Fruit fly (Drosophila melanogaster) whole organism, embryonic: ENCODE measurements around the gene Prim2.

ENCODE experiments used
- BEAF-32 ChIP-seq: fragments of 200-800 bp; sonication (Bioruptor generic); optimal IDR thresholded peaks from 3 replicates; lab custom pipeline; 2017; ENCODE audit warnings: missing biosample characterization, missing genetic modification characterization, mild to moderate bottlenecking, moderate library complexity, missing genetic modification reagents
- CG10147 ChIP-seq: fragments of 200-800 bp; sonication (Bioruptor generic); optimal IDR thresholded peaks from 2 replicates; lab custom pipeline; 2019; ENCODE audit warnings: missing biosample characterization, mild to moderate bottlenecking, missing genetic modification characterization, moderate library complexity
- CG10959 ChIP-seq: fragments of 200-800 bp; sonication (Bioruptor generic); IDR thresholded peaks from 2 replicates; pipeline ENCODE4 v1.3.6; 2022; ENCODE audit warnings: missing biosample characterization, missing genetic modification characterization
- CG11723 ChIP-seq: fragments of 200-800 bp; sonication (Bioruptor generic); optimal IDR thresholded peaks from 2 replicates; lab custom pipeline; 2017; ENCODE audit warnings: missing biosample characterization, mild to moderate bottlenecking, missing genetic modification characterization
- CG12155 ChIP-seq: fragments of 200-800 bp; sonication (Bioruptor generic); optimal IDR thresholded peaks from 3 replicates; lab custom pipeline; 2016; ENCODE audit warnings: missing biosample characterization, missing genetic modification characterization
- CG12299 ChIP-seq: fragments of 200-800 bp; sonication (Bioruptor generic); optimal IDR thresholded peaks from 2 replicates; lab custom pipeline; 2018; ENCODE audit warnings: missing biosample characterization, mild to moderate bottlenecking, missing genetic modification characterization
- CG12744 ChIP-seq: fragments of 200-800 bp; sonication (Bioruptor generic); optimal IDR thresholded peaks from 2 replicates; lab custom pipeline; 2016; ENCODE audit warnings: missing biosample characterization, missing genetic modification characterization
- CG13894 ChIP-seq: fragments of 200-800 bp; sonication (Bioruptor generic); optimal IDR thresholded peaks from 3 replicates; lab custom pipeline; 2018; ENCODE audit warnings: missing biosample characterization, mild to moderate bottlenecking, missing genetic modification characterization, moderate library complexity
- CG2712 ChIP-seq: fragments of 200-800 bp; optimal IDR thresholded peaks from 3 replicates; lab custom pipeline; 2019; ENCODE audit warnings: missing biosample characterization, mild to moderate bottlenecking, missing genetic modification characterization, moderate library complexity
- CG34376 ChIP-seq: fragments of 200-800 bp; sonication (Bioruptor generic); optimal IDR thresholded peaks from 2 replicates; lab custom pipeline; 2018; ENCODE audit warnings: missing biosample characterization, mild to moderate bottlenecking, missing genetic modification characterization
- CG4328 ChIP-seq: fragments of 200-800 bp; sonication (Bioruptor generic); optimal IDR thresholded peaks from 3 replicates; lab custom pipeline; 2017; ENCODE audit warnings: missing biosample characterization, missing genetic modification reagents, missing genetic modification characterization
- CG4730 ChIP-seq: fragments of 200-800 bp; sonication (Bioruptor generic); IDR thresholded peaks from 2 replicates; pipeline ENCODE4 v1.3.6; 2022; ENCODE audit warnings: missing biosample characterization, missing genetic modification characterization
- CG6254 ChIP-seq: fragments of 200-800 bp; sonication (Bioruptor generic); optimal IDR thresholded peaks from 3 replicates; lab custom pipeline; 2017; ENCODE audit warnings: mild to moderate bottlenecking, missing biosample characterization, missing genetic modification reagents, missing genetic modification characterization
- CG6765 ChIP-seq: fragments of 200-800 bp; sonication (Bioruptor generic); optimal IDR thresholded peaks from 3 replicates; lab custom pipeline; 2017; ENCODE audit warnings: missing biosample characterization, mild to moderate bottlenecking, missing genetic modification characterization
- D19A ChIP-seq: fragments of 200-800 bp; optimal IDR thresholded peaks from 3 replicates; lab custom pipeline; 2019; ENCODE audit warnings: missing biosample characterization, mild to moderate bottlenecking, missing genetic modification characterization, moderate library complexity
- Deaf1 ChIP-seq: fragments of 200-800 bp; optimal IDR thresholded peaks from 3 replicates; lab custom pipeline; 2019; ENCODE audit warnings: missing biosample characterization, mild to moderate bottlenecking, missing genetic modification characterization, moderate library complexity
- Dfd ChIP-seq, 2 experiments: fragments of >200 bp; optimal IDR thresholded peaks; 2 replicates each; lab custom pipeline; 2017; ENCODE audit warnings: missing biosample characterization in 2 of 2, missing genetic modification characterization in 2 of 2
- Dip2 ChIP-seq: fragments of 200-800 bp; sonication (Bioruptor generic); IDR thresholded peaks from 2 replicates; pipeline ENCODE4 v1.3.6; 2022; ENCODE audit warnings: missing biosample characterization, missing genetic modification characterization
- Drgx ChIP-seq: fragments of 200-800 bp; sonication (Bioruptor generic); IDR thresholded peaks from 2 replicates; pipeline ENCODE4 v1.3.6; 2022; ENCODE audit warnings: missing biosample characterization, missing genetic modification characterization
- E2f2 ChIP-seq: fragments of 200-800 bp; sonication (Bioruptor generic); IDR thresholded peaks from 2 replicates; pipeline ENCODE4 v1.3.6; 2022; ENCODE audit warnings: missing biosample characterization, missing genetic modification characterization
- Gsc ChIP-seq: fragments of 200-800 bp; sonication (Bioruptor generic); IDR thresholded peaks from 2 replicates; pipeline ENCODE4 v1.3.6; 2022; ENCODE audit warnings: missing biosample characterization, missing genetic modification characterization
- H15 ChIP-seq: fragments of 200-800 bp; sonication (Bioruptor generic); IDR thresholded peaks from 3 replicates; pipeline ENCODE4 v1.3.6; 2022; ENCODE audit warnings: missing biosample characterization, missing genetic modification characterization
- Hand ChIP-seq: fragments of 200-800 bp; sonication (Bioruptor generic); optimal IDR thresholded peaks from 2 replicates; lab custom pipeline; 2017; ENCODE audit warnings: mild to moderate bottlenecking, missing biosample characterization, missing genetic modification reagents, missing genetic modification characterization
- HmgD ChIP-seq: fragments of 200-800 bp; sonication (Bioruptor generic); optimal IDR thresholded peaks from 3 replicates; lab custom pipeline; 2016; ENCODE audit warnings: missing biosample characterization, missing genetic modification characterization
- HmgZ ChIP-seq: fragments of 200-800 bp; sonication (Bioruptor generic); optimal IDR thresholded peaks from 2 replicates; lab custom pipeline; 2018; ENCODE audit warnings: missing biosample characterization, mild to moderate bottlenecking, missing genetic modification characterization
- Lim3 ChIP-seq: fragments of 200-800 bp; sonication (Bioruptor generic); IDR thresholded peaks from 2 replicates; pipeline ENCODE4 v1.3.6; 2022; ENCODE audit warnings: missing biosample characterization, missing genetic modification characterization
- MESR4 ChIP-seq: fragments of 200-800 bp; sonication (Bioruptor generic); optimal IDR thresholded peaks from 2 replicates; lab custom pipeline; 2018; ENCODE audit warnings: missing biosample characterization, mild to moderate bottlenecking, missing genetic modification characterization, moderate library complexity
- Med ChIP-seq: fragments of 200-800 bp; sonication (Bioruptor generic); peaks from one replicate; lab custom pipeline; 2016; ENCODE audit warnings: missing biosample characterization, missing genetic modification characterization, mild to moderate bottlenecking, inconsistent platforms, moderate library complexity
- Rfx ChIP-seq: fragments of 200-800 bp; sonication (Bioruptor generic); IDR thresholded peaks from 2 replicates; pipeline ENCODE4 v1.3.6; 2022; ENCODE audit warnings: missing biosample characterization, missing genetic modification characterization
- Sry-β ChIP-seq: fragments of 200-800 bp; sonication (Bioruptor generic); optimal IDR thresholded peaks from 2 replicates; lab custom pipeline; 2018; ENCODE audit warnings: missing biosample characterization, mild to moderate bottlenecking, missing genetic modification characterization, moderate library complexity
- ab ChIP-seq: fragments of 200-800 bp; sonication (Bioruptor generic); optimal IDR thresholded peaks from 2 replicates; lab custom pipeline; 2016; ENCODE audit warnings: missing biosample characterization, missing genetic modification characterization
- chif ChIP-seq, 2 experiments: fragments of 200-800 bp; sonication (Bioruptor generic); optimal IDR thresholded peaks; 3 replicates each; lab custom pipeline; 2016; ENCODE audit warnings: missing biosample characterization in 2 of 2, missing genetic modification characterization in 2 of 2
- chm ChIP-seq: fragments of 200-800 bp; sonication (Bioruptor generic); IDR thresholded peaks from 2 replicates; pipeline ENCODE4 v1.3.6; 2022; ENCODE audit warnings: missing biosample characterization, missing genetic modification characterization
- dysf ChIP-seq: fragments of 200-800 bp; sonication (Bioruptor generic); IDR thresholded peaks from 3 replicates; pipeline ENCODE4 v1.3.6; 2022; ENCODE audit warnings: missing biosample characterization, missing genetic modification characterization
- ems ChIP-seq: fragments of 200-800 bp; sonication (Bioruptor generic); optimal IDR thresholded peaks from 3 replicates; lab custom pipeline; 2016; ENCODE audit warnings: missing biosample characterization, missing genetic modification characterization
- exex ChIP-seq: fragments of 200-800 bp; sonication (Bioruptor generic); optimal IDR thresholded peaks from 4 replicates; lab custom pipeline; 2018; ENCODE audit warnings: missing biosample characterization, mild to moderate bottlenecking, missing genetic modification characterization, moderate library complexity
- fd102C ChIP-seq: fragments of 200-800 bp; sonication (Bioruptor generic); optimal IDR thresholded peaks from 2 replicates; lab custom pipeline; 2018; ENCODE audit warnings: missing biosample characterization, mild to moderate bottlenecking, missing genetic modification characterization, moderate library complexity
- gsb ChIP-seq: fragments of 200-800 bp; sonication (Bioruptor generic); IDR thresholded peaks from 2 replicates; pipeline ENCODE4 v1.3.6; 2022; ENCODE audit warnings: missing biosample characterization, missing genetic modification characterization
- lab ChIP-seq: fragments of 200-800 bp; sonication (Bioruptor generic); optimal IDR thresholded peaks from 3 replicates; lab custom pipeline; 2017; ENCODE audit warnings: missing biosample characterization, missing genetic modification characterization, mild to moderate bottlenecking, moderate library complexity, missing genetic modification reagents
- lola ChIP-seq, 3 experiments: fragments of >200 bp in 2 of 3; fragments of 200-800 bp in 1 of 3; sonication (Bioruptor generic) in 1 of 3; optimal IDR thresholded peaks; 2 replicates each; lab custom pipeline; 2017 to 2019; ENCODE audit warnings: missing biosample characterization in 3 of 3, missing genetic modification characterization in 3 of 3, mild to moderate bottlenecking in 1 of 3, moderate library complexity in 1 of 3
- mirr ChIP-seq: fragments of 200-800 bp; sonication (Bioruptor generic); optimal IDR thresholded peaks from 3 replicates; lab custom pipeline; 2018; ENCODE audit warnings: missing biosample characterization, mild to moderate bottlenecking, missing genetic modification characterization
- mld ChIP-seq: fragments of 200-800 bp; sonication (Bioruptor generic); IDR thresholded peaks from 3 replicates; pipeline ENCODE4 v1.3.6; 2022; ENCODE audit warnings: missing biosample characterization, missing genetic modification characterization; ENCODE audit not compliant: partially characterized antibody
- nom ChIP-seq: fragments of 200-800 bp; sonication (Bioruptor generic); optimal IDR thresholded peaks from 2 replicates; lab custom pipeline; 2017; ENCODE audit warnings: missing biosample characterization, missing genetic modification characterization, mild to moderate bottlenecking, moderate library complexity, missing genetic modification reagents
- tll ChIP-seq, 2 experiments: fragments of 200-800 bp in 1 of 2; fragments of >200 bp in 1 of 2; sonication (Bioruptor generic) in 1 of 2; optimal IDR thresholded peaks; 2 replicates each; lab custom pipeline; 2017 to 2019; ENCODE audit warnings: missing biosample characterization in 2 of 2, missing genetic modification characterization in 2 of 2, mild to moderate bottlenecking in 1 of 2, moderate library complexity in 1 of 2
- tna ChIP-seq: fragments of 200-800 bp; sonication (Bioruptor generic); IDR thresholded peaks from 2 replicates; pipeline ENCODE4 v1.3.6; 2022; ENCODE audit warnings: missing biosample characterization, missing genetic modification characterization; ENCODE audit not compliant: partially characterized antibody
- unc-4 ChIP-seq: fragments of 200-800 bp; sonication (Bioruptor generic); IDR thresholded peaks from 2 replicates; pipeline ENCODE4 v1.3.6; 2022; ENCODE audit warnings: missing biosample characterization, missing genetic modification characterization; ENCODE audit not compliant: partially characterized antibody
- vfl ChIP-seq: fragments of 200-800 bp; sonication (Bioruptor generic); optimal IDR thresholded peaks from 2 replicates; lab custom pipeline; 2016; ENCODE audit warnings: missing biosample characterization, missing genetic modification characterization
- vnd ChIP-seq: fragments of 200-800 bp; sonication (Bioruptor generic); IDR thresholded peaks from 3 replicates; pipeline ENCODE4 v1.3.6; 2022; ENCODE audit warnings: missing biosample characterization, missing genetic modification characterization; ENCODE audit not compliant: partially characterized antibody
- vvl ChIP-seq: fragments of 200-800 bp; sonication (Bioruptor generic); IDR thresholded peaks from 2 replicates; pipeline ENCODE4 v1.3.6; 2022; ENCODE audit warnings: missing biosample characterization, missing genetic modification characterization

Gene Prim2

DNA sequence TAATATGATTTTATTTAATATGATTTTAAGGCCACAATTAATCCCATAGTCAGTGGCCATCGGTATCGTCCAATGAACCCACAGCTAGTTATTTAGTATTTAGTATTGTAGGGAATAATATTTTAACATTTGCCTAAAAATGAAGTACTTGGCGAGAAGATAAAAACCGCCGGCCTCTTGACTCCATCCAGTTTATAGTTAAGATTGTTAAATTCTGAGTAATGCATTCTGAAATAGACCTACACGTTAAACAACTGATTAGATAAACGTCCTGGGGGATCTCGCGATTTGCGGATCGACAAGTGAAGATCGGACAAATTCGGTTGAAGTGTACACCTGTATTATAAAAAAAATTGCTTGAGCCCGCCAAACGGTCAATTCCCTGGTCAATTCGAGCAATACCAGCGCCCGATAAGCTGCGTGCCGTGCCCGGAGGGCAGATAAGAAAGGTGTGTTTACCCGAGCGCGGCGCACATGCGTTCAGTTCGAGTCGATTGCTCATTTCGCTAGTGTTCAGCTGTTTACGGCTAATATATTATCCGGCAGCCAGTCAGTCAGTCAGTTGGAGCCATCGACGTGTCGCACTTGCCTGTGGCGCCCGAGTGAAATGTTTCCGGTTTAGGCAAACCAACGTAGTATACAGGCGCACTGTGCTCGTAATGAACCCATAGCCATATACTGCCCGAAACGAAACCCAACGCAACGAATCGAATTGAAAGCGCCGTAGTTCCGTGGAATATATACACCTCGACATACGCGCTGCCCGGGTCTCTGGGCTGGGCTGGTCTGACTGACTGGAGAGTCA lies 25.9 kb upstream of the Prim2 start (continued):
- TF ChIP-seq Deaf1 (tag; lab: Kevin White, UChicago) = peak; percentile 60
- TF ChIP-seq CG13894 = peak; percentile 2
- no peak for TF ChIP-seq CG6254
- TF ChIP-seq E2f2 = 0 out of 2 replicates have a peak, but pooled peaks have one; percentile 11
- no peak for TF ChIP-seq ems (GFP tag; lab: Kevin White, UChicago)
- TF ChIP-seq CG12744 (GFP tag; lab: Kevin White, UChicago) = no peak
- TF ChIP-seq tll (GFP tag; optimal IDR thresholded peaks at IDR 0.05; lab: Kevin White, UChicago) = no peak
- no peak for TF ChIP-seq nom (GFP tag; lab: Kevin White, UChicago)
- TF ChIP-seq Sry-β = no peak
- no peak for TF ChIP-seq CG6765 (GFP tag; lab: Kevin White, UChicago)
- TF ChIP-seq chif (GFP tag; optimal IDR thresholded peaks at IDR 0.05; lab: Kevin White, UChicago) = no peak
- no peak for TF ChIP-seq ab
- TF ChIP-seq fd102C (GFP tag; lab: Kevin White, UChicago) = no peak
- TF ChIP-seq mld (GFP tag; lab: Robert Waterston, UW) = no peak
- no peak for TF ChIP-seq CG4328 (GFP tag; lab: Kevin White, UChicago)
- TF ChIP-seq vfl (GFP tag; lab: Kevin White, UChicago) = no peak
- peak; percentile 45 for TF ChIP-seq HmgZ (tag; lab: Kevin White, UChicago)
- TF ChIP-seq vnd (GFP tag; lab: Robert Waterston, UW) = no peak
- TF ChIP-seq CG34376 (GFP tag; lab: Kevin White, UChicago) = peak; percentile 67
- no peak for TF ChIP-seq BEAF-32 (GFP tag; lab: Kevin White, UChicago)
- peak; percentile 69 for TF ChIP-seq Med (GFP tag; lab: Kevin White, UChicago)
- no peak for TF ChIP-seq CG10959 (GFP tag; lab: Robert Waterston, UW)
- TF ChIP-seq gsb (GFP tag; lab: Robert Waterston, UW) = no peak
- TF ChIP-seq exex (tag; lab: Kevin White, UChicago) = peak; percentile 77
- TF ChIP-seq D19A (tag; lab: Kevin White, UChicago) = no peak
- 0 out of 3 replicates have a peak, but pooled peaks have one; percentile 28 for TF ChIP-seq dysf (GFP tag; lab: Robert Waterston, UW)
- no peak for TF ChIP-seq MESR4 (GFP tag; lab: Kevin White, UChicago)
- no peak for TF ChIP-seq CG11723 (GFP tag; lab: Kevin White, UChicago)
- no peak for TF ChIP-seq Lim3 (GFP tag; lab: Robert Waterston, UW)
- TF ChIP-seq CG10147 (GFP tag; lab: Kevin White, UChicago) = no peak
- TF ChIP-seq Gsc (GFP tag; lab: Robert Waterston, UW) = no peak
- TF ChIP-seq Hand (GFP tag; lab: Kevin White, UChicago) = peak; percentile 8
- no peak for TF ChIP-seq CG4730
- no peak for TF ChIP-seq Dfd (GFP tag; optimal IDR thresholded peaks at IDR 0.05; lab: Kevin White, UChicago)
- no peak for TF ChIP-seq lola (GFP tag; optimal IDR thresholded peaks at IDR 0.05; lab: Kevin White, UChicago)
- TF ChIP-seq tna = no peak

DNA sequence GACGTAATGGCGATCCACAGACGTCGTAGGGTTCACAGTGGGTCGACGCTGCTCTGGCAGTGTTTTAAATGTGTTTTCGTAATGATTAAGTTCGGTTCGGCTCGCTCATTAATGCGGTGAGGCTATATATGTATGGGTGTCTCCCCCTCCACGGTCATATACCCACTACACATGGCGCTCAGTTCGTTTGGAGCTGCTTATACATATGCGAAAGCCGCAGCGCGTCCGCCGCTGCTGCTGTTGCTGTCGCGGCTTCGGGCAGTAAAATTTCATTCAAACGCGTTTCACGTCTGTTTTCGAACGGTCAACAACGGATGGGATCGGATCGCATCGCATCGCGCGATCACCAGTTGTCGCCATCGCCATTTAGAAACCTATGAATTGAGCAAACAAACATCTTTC lies 24.6 kb upstream of the Prim2 start:
- TF ChIP-seq CG12155 (no peak), CG10147 (GFP tag; lab: Kevin White, UChicago) (peak; percentile 17), Drgx (GFP tag; lab: Robert Waterston, UW) (no peak), ab (no peak), HmgD (GFP tag; lab: Kevin White, UChicago) (no peak), lab (GFP tag; lab: Kevin White, UChicago) (peak; percentile 38), chm (GFP tag; lab: Robert Waterston, UW) (no peak), exex (tag; lab: Kevin White, UChicago) (no peak), mirr (peak; percentile 24), CG12299 (tag; lab: Kevin White, UChicago) (no peak), CG2712 (tag; lab: Kevin White, UChicago) (no peak), Dip2 (GFP tag; lab: Robert Waterston, UW) (no peak), H15 (GFP tag; lab: Robert Waterston, UW) (no peak), Rfx (GFP tag; lab: Robert Waterston, UW) (0 out of 2 replicates have a peak, but pooled peaks have one; percentile 27), unc-4 (0 out of 2 replicates have a peak, but pooled peaks have one; percentile 19), vvl (GFP tag; lab: Robert Waterston, UW) (peak; percentile 74)
